Worm (Caenorhabditis elegans): ENCODE results near the gene moma-1.

DNA sequence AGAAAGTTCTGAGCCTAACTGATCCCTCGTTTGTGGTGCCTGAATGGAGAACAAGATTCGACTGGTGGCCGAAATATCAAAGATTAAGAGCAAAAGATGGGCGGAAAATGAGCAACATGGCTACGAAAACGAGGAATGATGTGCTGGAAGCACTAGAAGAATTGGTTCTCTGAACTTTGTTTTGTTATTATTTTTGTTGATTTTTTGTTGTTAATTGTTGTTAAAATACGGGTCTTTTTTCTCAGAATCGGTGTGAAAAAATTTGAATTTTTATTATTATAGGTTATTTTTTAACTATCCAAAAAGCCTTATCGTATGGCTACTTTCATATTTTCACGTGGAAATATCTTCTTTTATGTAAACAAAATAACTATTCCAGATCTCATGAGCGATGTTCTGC, 4.1 kb upstream of the moma-1 start, which contains the start of gene K02F3.12:
- TF ChIP-seq ztf-4 (tag; optimal IDR thresholded peaks at IDR 0.05), result no peak
- TF ChIP-seq sox-4 (tag; optimal IDR thresholded peaks at IDR 0.05), result no peak
- no peak for TF ChIP-seq egl-27 (tag; optimal IDR thresholded peaks at IDR 0.05)
- no peak for TF ChIP-seq C04F5.9 (tag; optimal IDR thresholded peaks at IDR 0.05)
